Worm (Caenorhabditis elegans): Measurements from ENCODE around the gene col-41.

Gene col-41

DNA sequence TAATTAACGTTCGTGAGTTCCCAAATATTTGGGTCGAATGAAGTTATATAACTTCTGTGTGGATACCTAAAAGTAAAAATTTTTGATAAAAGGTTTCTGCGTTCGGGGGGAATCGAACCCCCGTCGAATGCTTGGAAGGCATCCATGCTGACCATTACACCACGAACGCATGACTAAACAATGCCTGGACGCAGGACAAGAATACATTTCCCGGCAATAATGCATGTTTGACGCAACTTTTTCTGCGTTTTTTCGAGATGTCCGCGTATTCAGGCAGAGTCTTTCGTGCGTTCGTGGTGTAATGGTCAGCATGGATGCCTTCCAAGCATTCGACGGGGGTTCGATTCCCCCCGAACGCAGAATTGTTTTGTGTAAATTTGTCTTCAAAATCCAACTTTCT is 24.4 kb upstream of the col-41 start (continued):
- TF ChIP-seq F33H1.4 (GFP tag; IDR thresholded peaks at IDR 0.05) (no peak), rcor-1 (GFP tag; IDR thresholded peaks at IDR 0.05) (peak; percentile 79), lin-35 (GFP tag; optimal IDR thresholded peaks at IDR 0.05) (peak in 1 of 3 experiments; percentile 68), ceh-27 (GFP tag; optimal IDR thresholded peaks at IDR 0.05) (peak; percentile 65), B0035.1 (tag; optimal IDR thresholded peaks at IDR 0.05) (peak; percentile 9), lin-40 (tag; optimal IDR thresholded peaks at IDR 0.05) (peak; percentile 84), B0336.3 (GFP tag; IDR thresholded peaks at IDR 0.05) (no peak; the same call in 1 of the 2 replicates), K12H6.12 (tag; optimal IDR thresholded peaks at IDR 0.05) (peak; percentile 34), aptf-3 (GFP tag; IDR thresholded peaks at IDR 0.05) (peak; percentile 92), D2030.7 (GFP tag; IDR thresholded peaks at IDR 0.05) (peak; percentile 85), cebp-1 (GFP tag; IDR thresholded peaks at IDR 0.05) (peak; percentile 61), cebp-1 (tag; optimal IDR thresholded peaks at IDR 0.05) (no peak), B0019.2 (GFP tag; conservative IDR thresholded peaks at IDR 0.05) (no peak), F10E7.11 (tag; optimal IDR thresholded peaks at IDR 0.05) (peak; percentile 21), mes-4 (tag; optimal IDR thresholded peaks at IDR 0.05) (peak; percentile 86), mel-28 (tag; optimal IDR thresholded peaks at IDR 0.05; ENCODE audit: borderline replicate concordance) (peak; percentile 26), ztf-18 (tag; optimal IDR thresholded peaks at IDR 0.05) (peak; percentile 79), let-607 (tag; optimal IDR thresholded peaks at IDR 0.05) (peak; percentile 55 to 69), tbx-9 (tag; optimal IDR thresholded peaks at IDR 0.05; ENCODE audit: borderline replicate concordance) (no peak), lag-1 (GFP tag; IDR thresholded peaks at IDR 0.05) (no peak), nhr-80 (tag; optimal IDR thresholded peaks at IDR 0.05) (peak; percentile 42), unc-130 (GFP tag; optimal IDR thresholded peaks at IDR 0.05) (peak; percentile 29), rec-8 (tag; optimal IDR thresholded peaks at IDR 0.05) (peak; percentile 86 to 88), ceh-100 (GFP tag; IDR thresholded peaks at IDR 0.05) (peak; percentile 67), madf-8 (GFP tag; conservative IDR thresholded peaks at IDR 0.05) (peak; percentile 30; the same call in 1 of the 2 replicates), sea-2 (GFP tag; IDR thresholded peaks at IDR 0.05) (no peak), ceh-58 (GFP tag; IDR thresholded peaks at IDR 0.05) (no peak), hlh-26 (GFP tag; conservative IDR thresholded peaks at IDR 0.05) (no peak), ets-4 (GFP tag; optimal IDR thresholded peaks at IDR 0.05) (peak; percentile 40), nfya-1 (tag; optimal IDR thresholded peaks at IDR 0.05; ENCODE audit: borderline replicate concordance, insufficient read depth) (no peak), ztf-6 (GFP tag; IDR thresholded peaks at IDR 0.05) (peak; percentile 63; the same call in 1 of the 2 replicates), pbrm-1 (GFP tag; IDR thresholded peaks at IDR 0.05) (peak; percentile 90; the same call in 1 of the 2 replicates), die-1 (tag; optimal IDR thresholded peaks at IDR 0.05) (peak; percentile 94), lin-26 (GFP tag; IDR thresholded peaks at IDR 0.05) (peak; percentile 96), T07F8.4 (tag; optimal IDR thresholded peaks at IDR 0.05) (peak; percentile 79), F55B11.4 (tag; optimal IDR thresholded peaks at IDR 0.05; ENCODE audit: borderline replicate concordance, insufficient read depth) (no peak), C06A6.2 (GFP tag; conservative IDR thresholded peaks at IDR 0.05) (peak; percentile 70), tbp1 (GFP tag; optimal IDR thresholded peaks at IDR 0.05) (peak; percentile 98), madf-10 (tag; optimal IDR thresholded peaks at IDR 0.05) (peak; percentile 86), Y95B8A.8 (GFP tag; IDR thresholded peaks at IDR 0.05) (peak; percentile 76), attf-6 (GFP tag; IDR thresholded peaks at IDR 0.05) (peak; percentile 80), Y53F4B.3 (GFP tag; IDR thresholded peaks at IDR 0.05) (peak; percentile 66; the same call in 1 of the 2 replicates), bed-1 (GFP tag; IDR thresholded peaks at IDR 0.05) (peak; percentile 89; the same call in 1 of the 2 replicates), egl-44 (GFP tag; IDR thresholded peaks at IDR 0.05) (peak; percentile 58; the same call in 1 of the 2 replicates), nhr-120 (GFP tag; IDR thresholded peaks at IDR 0.05) (peak; percentile 93), ztf-26 (tag; optimal IDR thresholded peaks at IDR 0.05) (peak; percentile 71), C17E4.6 (GFP tag; IDR thresholded peaks at IDR 0.05) (peak; percentile 68; the same call in 1 of the 2 replicates), dpff-1 (tag; optimal IDR thresholded peaks at IDR 0.05) (no peak)

Data from whole organism, young adult.